Fruit fly (Drosophila melanogaster) whole organism, embryonic: ENCODE results near the gene CG11858.
A peak's percentile ranks its signal among the peaks of the same experiment; 100 is the strongest.

Experiments
- Asciz ChIP-seq: fragments of 200-800 bp; sonication (Bioruptor generic); optimal IDR thresholded peaks from 2 replicates; lab custom pipeline; 2017; ENCODE audit warnings: missing biosample characterization, mild to moderate bottlenecking, missing genetic modification characterization, missing genetic modification reagents
- Awh ChIP-seq: fragments of 200-800 bp; sonication (Bioruptor generic); IDR thresholded peaks from 2 replicates; pipeline ENCODE4, ENCODE4 v1.3.6; 2022; ENCODE audit warnings: missing biosample characterization, missing genetic modification characterization
- Bteb2 ChIP-seq: fragments of 200-800 bp; sonication (Bioruptor generic); optimal IDR thresholded peaks from 2 replicates; lab custom pipeline; 2016; ENCODE audit warnings: missing biosample characterization, missing genetic modification characterization
- CG11093 ChIP-seq: fragments of 200-800 bp; sonication (Bioruptor generic); IDR thresholded peaks from 3 replicates; pipeline ENCODE4 v1.3.6; 2022; ENCODE audit warnings: missing biosample characterization, missing genetic modification characterization
- CG11456 ChIP-seq: fragments of 200-800 bp; sonication (Bioruptor generic); IDR thresholded peaks from 3 replicates; pipeline ENCODE4 v1.3.6; 2022; ENCODE audit warnings: missing biosample characterization, missing genetic modification characterization
- CG11504 ChIP-seq: fragments of 200-800 bp; sonication (Bioruptor generic); optimal IDR thresholded peaks from 3 replicates; lab custom pipeline; 2019; ENCODE audit warnings: missing biosample characterization, mild to moderate bottlenecking, missing genetic modification characterization, moderate library complexity
- CG12155 ChIP-seq: fragments of 200-800 bp; sonication (Bioruptor generic); optimal IDR thresholded peaks from 3 replicates; lab custom pipeline; 2016; ENCODE audit warnings: missing biosample characterization, missing genetic modification characterization
- CG13123 ChIP-seq: fragments of 200-800 bp; sonication (Bioruptor generic); optimal IDR thresholded peaks from 2 replicates; lab custom pipeline; 2016; ENCODE audit warnings: missing biosample characterization, missing genetic modification characterization
- CG13894 ChIP-seq: fragments of 200-800 bp; sonication (Bioruptor generic); optimal IDR thresholded peaks from 3 replicates; lab custom pipeline; 2018; ENCODE audit warnings: missing biosample characterization, mild to moderate bottlenecking, missing genetic modification characterization, moderate library complexity
- CG17328 ChIP-seq: fragments of 200-800 bp; sonication (Bioruptor generic); IDR thresholded peaks from 2 replicates; pipeline ENCODE4 v1.3.6; 2022; ENCODE audit warnings: missing biosample characterization, missing genetic modification characterization
- CG17359 ChIP-seq: fragments of 200-800 bp; sonication (Bioruptor generic); optimal IDR thresholded peaks from 3 replicates; lab custom pipeline; 2018; ENCODE audit warnings: missing biosample characterization, mild to moderate bottlenecking, missing genetic modification characterization, moderate library complexity
- CG17612 ChIP-seq: fragments of 200-800 bp; sonication (Bioruptor generic); IDR thresholded peaks from 2 replicates; pipeline ENCODE4 v1.3.6; 2022; ENCODE audit warnings: missing biosample characterization, missing genetic modification characterization
- CG17912 ChIP-seq: fragments of 200-800 bp; sonication (Bioruptor generic); optimal IDR thresholded peaks from 2 replicates; lab custom pipeline; 2018; ENCODE audit warnings: missing biosample characterization, mild to moderate bottlenecking, missing genetic modification characterization
- CG3407 ChIP-seq: fragments of 200-800 bp; sonication (Bioruptor generic); optimal IDR thresholded peaks from 2 replicates; lab custom pipeline; 2018; ENCODE audit warnings: missing biosample characterization, mild to moderate bottlenecking, missing genetic modification characterization
- CG4617 ChIP-seq: fragments of 200-800 bp; sonication (Bioruptor generic); optimal IDR thresholded peaks from 3 replicates; lab custom pipeline; 2016; ENCODE audit warnings: missing biosample characterization, missing genetic modification characterization, borderline replicate concordance
- CG4820 ChIP-seq: fragments of 200-800 bp; sonication (Bioruptor generic); optimal IDR thresholded peaks from 3 replicates; lab custom pipeline; 2016; ENCODE audit warnings: missing biosample characterization, missing genetic modification characterization
- CG7745 ChIP-seq: fragments of 200-800 bp; sonication (Bioruptor generic); optimal IDR thresholded peaks from 2 replicates; lab custom pipeline; 2018; ENCODE audit warnings: missing biosample characterization, mild to moderate bottlenecking, missing genetic modification characterization, moderate library complexity
- CG8281 ChIP-seq: fragments of 200-800 bp; sonication (Bioruptor generic); optimal IDR thresholded peaks from 2 replicates; lab custom pipeline; 2018; ENCODE audit warnings: missing biosample characterization, mild to moderate bottlenecking, missing genetic modification characterization, moderate library complexity
- CG9437 ChIP-seq: fragments of 200-800 bp; sonication (Bioruptor generic); optimal IDR thresholded peaks from 2 replicates; lab custom pipeline; 2018; ENCODE audit warnings: missing biosample characterization, mild to moderate bottlenecking, missing genetic modification characterization
- CTCF ChIP-seq: fragments of 200-800 bp; sonication (Bioruptor generic); optimal IDR thresholded peaks from 2 replicates; lab custom pipeline; 2017; ENCODE audit warnings: missing biosample characterization, mild to moderate bottlenecking, missing genetic modification characterization, moderate library complexity
- Camta ChIP-seq: fragments of 200-800 bp; sonication (Bioruptor generic); optimal IDR thresholded peaks from 2 replicates; lab custom pipeline; 2016; ENCODE audit warnings: missing biosample characterization, missing genetic modification characterization
- Fer2 ChIP-seq: fragments of 200-800 bp; sonication (Bioruptor generic); optimal IDR thresholded peaks from 2 replicates; lab custom pipeline; 2018; ENCODE audit warnings: missing biosample characterization, mild to moderate bottlenecking, missing genetic modification characterization, moderate library complexity
- Gsc ChIP-seq: fragments of 200-800 bp; sonication (Bioruptor generic); IDR thresholded peaks from 2 replicates; pipeline ENCODE4 v1.3.6; 2022; ENCODE audit warnings: missing biosample characterization, missing genetic modification characterization
- Gug ChIP-seq: fragments of 200-800 bp; sonication (Bioruptor generic); IDR thresholded peaks from 4 replicates; pipeline ENCODE4 v1.3.6; 2022; ENCODE audit warnings: missing biosample characterization, missing genetic modification characterization
- Hr51 ChIP-seq, 2 experiments: fragments of 200-800 bp; sonication (Bioruptor generic); optimal IDR thresholded peaks; 2 replicates in 1 of 2; 3 replicates in 1 of 2; lab custom pipeline; 2016 to 2018; ENCODE audit warnings: missing biosample characterization in 2 of 2, missing genetic modification characterization in 2 of 2, mild to moderate bottlenecking in 1 of 2, moderate library complexity in 1 of 2
- Hsf ChIP-seq: fragments of 200-800 bp; sonication (Bioruptor generic); optimal IDR thresholded peaks from 3 replicates; lab custom pipeline; 2016; ENCODE audit warnings: missing biosample characterization, missing genetic modification characterization
- Kr ChIP-seq: fragments of 200-800 bp; sonication (Bioruptor generic); optimal IDR thresholded peaks from 2 replicates; lab custom pipeline; 2017; ENCODE audit warnings: missing biosample characterization, mild to moderate bottlenecking, missing genetic modification characterization
- Mad ChIP-seq: fragments of 200-800 bp; sonication (Bioruptor generic); optimal IDR thresholded peaks from 2 replicates; lab custom pipeline; 2016; ENCODE audit warnings: missing biosample characterization, missing genetic modification characterization
- Mrtf ChIP-seq: fragments of 200-800 bp; sonication (Bioruptor generic); IDR thresholded peaks from 3 replicates; pipeline ENCODE4 v1.3.6; 2022; ENCODE audit warnings: missing biosample characterization, missing genetic modification characterization
- Oli ChIP-seq: fragments of 200-800 bp; sonication (Bioruptor generic); optimal IDR thresholded peaks from 2 replicates; lab custom pipeline; 2018; ENCODE audit warnings: missing biosample characterization, mild to moderate bottlenecking, missing genetic modification characterization, moderate library complexity
- Side ChIP-seq: fragments of 200-800 bp; sonication (Bioruptor generic); optimal IDR thresholded peaks from 2 replicates; lab custom pipeline; 2016; ENCODE audit warnings: missing biosample characterization, missing genetic modification characterization
- Sry-δ ChIP-seq: fragments of 200-800 bp; sonication (Bioruptor generic); optimal IDR thresholded peaks from 2 replicates; lab custom pipeline; 2016; ENCODE audit warnings: missing biosample characterization, missing genetic modification characterization
- ato ChIP-seq: fragments of 200-800 bp; sonication (Bioruptor generic); IDR thresholded peaks from 2 replicates; pipeline ENCODE4 v1.3.6; 2022; ENCODE audit warnings: missing biosample characterization, missing genetic modification characterization; ENCODE audit not compliant: partially characterized antibody
- cg ChIP-seq: fragments of 200-800 bp; sonication (Bioruptor generic); optimal IDR thresholded peaks from 3 replicates; lab custom pipeline; 2019; ENCODE audit warnings: missing biosample characterization, mild to moderate bottlenecking, missing genetic modification characterization, moderate library complexity
- corto ChIP-seq: fragments of 200-800 bp; sonication (Bioruptor generic); optimal IDR thresholded peaks from 2 replicates; lab custom pipeline; 2016; ENCODE audit warnings: missing biosample characterization, mild to moderate bottlenecking, missing genetic modification characterization, moderate library complexity
- fru ChIP-seq: fragments of >200 bp; optimal IDR thresholded peaks from 2 replicates; lab custom pipeline; 2017
- fu2 ChIP-seq: fragments of 200-800 bp; sonication (Bioruptor generic); optimal IDR thresholded peaks from 2 replicates; lab custom pipeline; 2016; ENCODE audit warnings: missing biosample characterization, missing genetic modification characterization
- gcm ChIP-seq: fragments of 200-800 bp; sonication (Bioruptor generic); optimal IDR thresholded peaks from 2 replicates; lab custom pipeline; 2019; ENCODE audit warnings: missing biosample characterization, mild to moderate bottlenecking, missing genetic modification characterization, moderate library complexity
- ham ChIP-seq: fragments of 200-800 bp; sonication (Bioruptor generic); IDR thresholded peaks from 2 replicates; pipeline ENCODE4 v1.3.6; 2022; ENCODE audit warnings: missing biosample characterization, missing genetic modification characterization
- ind ChIP-seq: fragments of 200-800 bp; sonication (Bioruptor generic); optimal IDR thresholded peaks from 3 replicates; lab custom pipeline; 2016; ENCODE audit warnings: missing biosample characterization, missing genetic modification characterization
- kay ChIP-seq: fragments of 200-800 bp; sonication (Bioruptor generic); optimal IDR thresholded peaks from 2 replicates; lab custom pipeline; 2016; ENCODE audit warnings: missing biosample characterization, missing genetic modification characterization
- pb ChIP-seq: fragments of 200-800 bp; sonication (Bioruptor generic); optimal IDR thresholded peaks from 3 replicates; lab custom pipeline; 2016; ENCODE audit warnings: missing biosample characterization, missing genetic modification characterization
- pfk ChIP-seq: fragments of 200-800 bp; sonication (Bioruptor generic); optimal IDR thresholded peaks from 2 replicates; lab custom pipeline; 2018; ENCODE audit warnings: missing biosample characterization, mild to moderate bottlenecking, missing genetic modification characterization, moderate library complexity
- pho ChIP-seq: fragments of 200-800 bp; sonication (Bioruptor generic); optimal IDR thresholded peaks from 2 replicates; lab custom pipeline; 2016; ENCODE audit warnings: missing biosample characterization, missing genetic modification characterization
- pnt ChIP-seq: fragments of 200-800 bp; sonication (Bioruptor generic); optimal IDR thresholded peaks from 3 replicates; lab custom pipeline; 2016; ENCODE audit warnings: missing biosample characterization, missing genetic modification characterization
- rib ChIP-seq: fragments of 200-800 bp; sonication (Bioruptor generic); IDR thresholded peaks from 2 replicates; pipeline ENCODE4 v1.3.6; 2022; ENCODE audit warnings: missing biosample characterization, missing genetic modification characterization
- schlank ChIP-seq: fragments of 200-800 bp; sonication (Bioruptor generic); optimal IDR thresholded peaks from 2 replicates; lab custom pipeline; 2018; ENCODE audit warnings: missing biosample characterization, mild to moderate bottlenecking, missing genetic modification characterization
- sd ChIP-seq: fragments of 200-800 bp; sonication (Bioruptor generic); optimal IDR thresholded peaks from 3 replicates; lab custom pipeline; 2018; ENCODE audit warnings: missing biosample characterization, mild to moderate bottlenecking, missing genetic modification characterization, moderate library complexity
- sob ChIP-seq: fragments of 200-800 bp; sonication (Bioruptor generic); IDR thresholded peaks from 2 replicates; pipeline ENCODE4 v1.3.6; 2022; ENCODE audit warnings: missing biosample characterization, missing genetic modification characterization
- sqz ChIP-seq: fragments of 200-800 bp; sonication (Bioruptor generic); optimal IDR thresholded peaks from 3 replicates; lab custom pipeline; 2018; ENCODE audit warnings: missing biosample characterization, mild to moderate bottlenecking, missing genetic modification characterization
- tna ChIP-seq: fragments of 200-800 bp; sonication (Bioruptor generic); IDR thresholded peaks from 2 replicates; pipeline ENCODE4 v1.3.6; 2022; ENCODE audit warnings: missing biosample characterization, missing genetic modification characterization; ENCODE audit not compliant: partially characterized antibody

The CG11858 gene

dm6 chr3R:25247379-25247869 is 15.1 kb upstream of the CG11858 start, which contains the start of the genes RpS27 and Nup37 (continued):
- TF ChIP-seq sd (tag; lab: Kevin White, UChicago) (peak; percentile 83), fru (lab: Kevin White, UChicago) (no peak), CG13894 (tag; lab: Kevin White, UChicago) (peak; percentile 96), CG8281 (tag; lab: Kevin White, UChicago) (peak; percentile 87), Sry-δ (peak; percentile 83), tna (no peak), sob (GFP tag; lab: Robert Waterston, UW) (peak; percentile 99), ind (peak; percentile 96), CG4820 (GFP tag; lab: Kevin White, UChicago) (peak; percentile 97), cg (GFP tag; lab: Kevin White, UChicago) (no peak), Mad (GFP tag; lab: Kevin White, UChicago) (peak; percentile 99), CG13123 (GFP tag; lab: Kevin White, UChicago) (peak; percentile 100), pb (peak; percentile 99), Kr (GFP tag; lab: Kevin White, UChicago) (peak; percentile 97), Oli (tag; lab: Kevin White, UChicago) (peak; percentile 94), CG12155 (GFP tag; lab: Kevin White, UChicago) (peak; percentile 93), pnt (GFP tag; lab: Kevin White, UChicago) (peak; percentile 91), Fer2 (tag; lab: Kevin White, UChicago) (peak; percentile 98), Awh (GFP tag; lab: Robert Waterston, UW) (peak; percentile 98), rib (GFP tag; lab: Robert Waterston, UW) (peak; percentile 91), schlank (tag; lab: Kevin White, UChicago) (peak; percentile 99), kay (GFP tag; lab: Kevin White, UChicago) (peak; percentile 93), Gug (peak; percentile 92), CG17912 (GFP tag; lab: Kevin White, UChicago) (peak; percentile 100), Hr51 (GFP tag; optimal IDR thresholded peaks at IDR 0.05; lab: Kevin White, UChicago) (peak; percentile 92 to 99), fu2 (GFP tag; lab: Kevin White, UChicago) (peak; percentile 98), CG11456 (GFP tag; lab: Robert Waterston, UW) (peak; percentile 99), corto (GFP tag; lab: Kevin White, UChicago) (peak; percentile 71), CG17328 (GFP tag; lab: Robert Waterston, UW) (peak; percentile 98), CG9437 (GFP tag; lab: Kevin White, UChicago) (peak; percentile 94), Mrtf (GFP tag; lab: Robert Waterston, UW) (peak; percentile 96), Asciz (GFP tag; lab: Kevin White, UChicago) (peak; percentile 98), ato (GFP tag; lab: Robert Waterston, UW) (no peak), CG4617 (GFP tag; lab: Kevin White, UChicago) (peak; percentile 99), CG17359 (tag; lab: Kevin White, UChicago) (peak; percentile 97), Hsf (GFP tag; lab: Kevin White, UChicago) (peak; percentile 98), Side (GFP tag; lab: Kevin White, UChicago) (peak; percentile 99), CTCF (peak; percentile 74), Camta (GFP tag; lab: Kevin White, UChicago) (peak; percentile 98), pfk (GFP tag; lab: Kevin White, UChicago) (peak; percentile 90), gcm (GFP tag; lab: Kevin White, UChicago) (peak; percentile 95), pho (GFP tag; lab: Kevin White, UChicago) (peak; percentile 99), CG7745 (tag; lab: Kevin White, UChicago) (peak; percentile 83), CG11504 (tag; lab: Kevin White, UChicago) (peak; percentile 93), ham (GFP tag; lab: Robert Waterston, UW) (peak; percentile 94), Bteb2 (GFP tag; lab: Kevin White, UChicago) (peak; percentile 97), CG17612 (peak; percentile 93), CG11093 (peak; percentile 85), sqz (peak; percentile 98), Gsc (GFP tag; lab: Robert Waterston, UW) (peak; percentile 83; the same call in 1 of the 2 replicates), CG3407 (GFP tag; lab: Kevin White, UChicago) (peak; percentile 98)
